Fruit fly (Drosophila melanogaster) whole organism, embryonic: Measurements from ENCODE around the gene CG42449.

Experiments used
- CG6791 ChIP-seq: fragments of 200-800 bp; sonication (Bioruptor generic); IDR thresholded peaks from 3 replicates; pipeline ENCODE4 v1.3.6; 2022; ENCODE audit warnings: missing biosample characterization, missing genetic modification characterization; ENCODE audit not compliant: partially characterized antibody
- CG8478 ChIP-seq: fragments of >200 bp; optimal IDR thresholded peaks from 2 replicates; lab custom pipeline; 2018
- Nf-YA ChIP-seq: fragments of 200-800 bp; sonication (Bioruptor generic); IDR thresholded peaks from 2 replicates; pipeline ENCODE4 v1.3.6; 2022; ENCODE audit warnings: missing biosample characterization, missing genetic modification characterization
- Vsx1 ChIP-seq: fragments of 200-800 bp; sonication (Bioruptor generic); optimal IDR thresholded peaks from 2 replicates; lab custom pipeline; 2017; ENCODE audit warnings: missing biosample characterization, mild to moderate bottlenecking, missing genetic modification characterization, missing genetic modification reagents
- br ChIP-seq: fragments of >200 bp; optimal IDR thresholded peaks from 2 replicates; lab custom pipeline; 2017
- gem ChIP-seq: fragments of 200-800 bp; sonication (Bioruptor generic); optimal IDR thresholded peaks from 2 replicates; lab custom pipeline; 2019; ENCODE audit warnings: missing biosample characterization, mild to moderate bottlenecking, missing genetic modification characterization, moderate library complexity
- grau ChIP-seq: fragments of 200-800 bp; optimal IDR thresholded peaks from 3 replicates; lab custom pipeline; 2019; ENCODE audit warnings: missing biosample characterization, mild to moderate bottlenecking, missing genetic modification characterization, moderate library complexity
- gsb-n ChIP-seq: fragments of 200-800 bp; sonication (Bioruptor generic); optimal IDR thresholded peaks from 3 replicates; lab custom pipeline; 2018; ENCODE audit warnings: missing biosample characterization, mild to moderate bottlenecking, missing genetic modification characterization
- otp ChIP-seq: fragments of 200-800 bp; sonication (Bioruptor generic); IDR thresholded peaks from 3 replicates; pipeline ENCODE4, ENCODE4 v1.3.6; 2022; ENCODE audit warnings: missing biosample characterization, missing genetic modification characterization
- pita ChIP-seq: fragments of 200-800 bp; sonication (Bioruptor generic); optimal IDR thresholded peaks from 2 replicates; lab custom pipeline; 2017; ENCODE audit warnings: missing biosample characterization, mild to moderate bottlenecking, missing genetic modification characterization
- shn ChIP-seq: fragments of 200-800 bp; sonication (Bioruptor generic); optimal IDR thresholded peaks from 3 replicates; lab custom pipeline; 2016; ENCODE audit warnings: missing biosample characterization, missing genetic modification characterization
- sima ChIP-seq: fragments of 200-800 bp; sonication (Bioruptor generic); optimal IDR thresholded peaks from 2 replicates; lab custom pipeline; 2016; ENCODE audit warnings: missing biosample characterization, missing genetic modification characterization
- ssp ChIP-seq: fragments of 200-800 bp; sonication (Bioruptor generic); IDR thresholded peaks from 2 replicates; pipeline ENCODE4 v1.3.6; 2022; ENCODE audit warnings: missing biosample characterization, missing genetic modification characterization

- TF ChIP-seq sima (GFP tag; lab: Kevin White, UChicago): no peak
- no peak for TF ChIP-seq Vsx1
- TF ChIP-seq otp (GFP tag; lab: Robert Waterston, UW): no peak
- TF ChIP-seq ssp (GFP tag; lab: Robert Waterston, UW): no peak
- TF ChIP-seq br (lab: Kevin White, UChicago): no peak
- no peak for TF ChIP-seq CG8478 (lab: Kevin White, UChicago)
- TF ChIP-seq CG6791 (GFP tag; lab: Robert Waterston, UW): no peak
- no peak for TF ChIP-seq gsb-n (tag; lab: Kevin White, UChicago)
- no peak for TF ChIP-seq Nf-YA (GFP tag; lab: Robert Waterston, UW)
- TF ChIP-seq grau (tag; lab: Kevin White, UChicago): no peak
- no peak for TF ChIP-seq pita
- no peak for TF ChIP-seq shn (GFP tag; lab: Kevin White, UChicago)
- TF ChIP-seq gem (tag; lab: Kevin White, UChicago): no peak
Measured at dm6 chrX:5712966-5713365, 29.9 kb downstream of the CG42449 start.
